Fruit fly (Drosophila melanogaster) whole organism, embryonic: ENCODE results near the gene P5CDh2.
A peak's percentile ranks its signal among the peaks of the same experiment; 100 is the strongest.

ENCODE experiments used
- Awh ChIP-seq: fragments of 200-800 bp; sonication (Bioruptor generic); IDR thresholded peaks from 2 replicates; pipeline ENCODE4, ENCODE4 v1.3.6; 2022; ENCODE audit warnings: missing biosample characterization, missing genetic modification characterization
- Blimp-1 ChIP-seq: fragments of 200-800 bp; sonication (Bioruptor generic); optimal IDR thresholded peaks from 3 replicates; lab custom pipeline; 2018; ENCODE audit warnings: missing biosample characterization, missing genetic modification characterization, mild to moderate bottlenecking, moderate library complexity, missing genetic modification reagents
- CG11456 ChIP-seq: fragments of 200-800 bp; sonication (Bioruptor generic); IDR thresholded peaks from 3 replicates; pipeline ENCODE4 v1.3.6; 2022; ENCODE audit warnings: missing biosample characterization, missing genetic modification characterization
- CG13424 ChIP-seq: fragments of 200-800 bp; sonication (Bioruptor generic); optimal IDR thresholded peaks from 2 replicates; lab custom pipeline; 2019; ENCODE audit warnings: missing biosample characterization, mild to moderate bottlenecking, missing genetic modification characterization, moderate library complexity
- CG15479 ChIP-seq: fragments of 200-800 bp; sonication (Bioruptor generic); optimal IDR thresholded peaks from 3 replicates; lab custom pipeline; 2019; ENCODE audit warnings: missing biosample characterization, mild to moderate bottlenecking, missing genetic modification characterization, moderate library complexity
- CG1603 ChIP-seq: fragments of 200-800 bp; sonication (Bioruptor generic); optimal IDR thresholded peaks from 2 replicates; lab custom pipeline; 2019; ENCODE audit warnings: missing biosample characterization, mild to moderate bottlenecking, missing genetic modification characterization, moderate library complexity
- CG18599 ChIP-seq: fragments of 200-800 bp; sonication (Bioruptor generic); optimal IDR thresholded peaks from 3 replicates; lab custom pipeline; 2017; ENCODE audit warnings: missing biosample characterization, missing genetic modification characterization, mild to moderate bottlenecking, moderate library complexity, missing genetic modification reagents
- CG2712 ChIP-seq: fragments of 200-800 bp; optimal IDR thresholded peaks from 3 replicates; lab custom pipeline; 2019; ENCODE audit warnings: missing biosample characterization, mild to moderate bottlenecking, missing genetic modification characterization, moderate library complexity
- CG31365 ChIP-seq: fragments of 200-800 bp; sonication (Bioruptor generic); optimal IDR thresholded peaks from 2 replicates; lab custom pipeline; 2018; ENCODE audit warnings: missing biosample characterization, mild to moderate bottlenecking, missing genetic modification characterization
- CG32532 ChIP-seq: fragments of 200-800 bp; sonication (Bioruptor generic); IDR thresholded peaks from 2 replicates; pipeline ENCODE4 v1.3.6; 2022; ENCODE audit warnings: missing biosample characterization, missing genetic modification characterization
- CG32772 ChIP-seq: fragments of 200-800 bp; sonication (Bioruptor generic); IDR thresholded peaks from 2 replicates; pipeline ENCODE4 v1.3.6; 2022; ENCODE audit warnings: missing biosample characterization, missing genetic modification characterization
- CG33213 ChIP-seq: fragments of 200-800 bp; sonication (Bioruptor generic); optimal IDR thresholded peaks from 3 replicates; lab custom pipeline; 2016; ENCODE audit warnings: missing biosample characterization, missing genetic modification characterization
- CG3995 ChIP-seq: fragments of 200-800 bp; sonication (Bioruptor generic); optimal IDR thresholded peaks from 3 replicates; lab custom pipeline; 2016; ENCODE audit warnings: missing biosample characterization, missing genetic modification characterization
- CG4360 ChIP-seq: fragments of 200-800 bp; sonication (Bioruptor generic); IDR thresholded peaks from 2 replicates; pipeline ENCODE4 v1.3.6; 2022; ENCODE audit warnings: missing biosample characterization, missing genetic modification characterization
- CG43689 ChIP-seq: fragments of 200-800 bp; sonication (Bioruptor generic); IDR thresholded peaks from 2 replicates; pipeline ENCODE4 v1.3.6; 2022; ENCODE audit warnings: missing biosample characterization, missing genetic modification characterization
- CG7372 ChIP-seq: fragments of 200-800 bp; sonication (Bioruptor generic); IDR thresholded peaks from 2 replicates; pipeline ENCODE4 v1.3.6; 2022; ENCODE audit warnings: missing biosample characterization, missing genetic modification characterization
- CG7556 ChIP-seq: fragments of 200-800 bp; sonication (Bioruptor generic); optimal IDR thresholded peaks from 2 replicates; lab custom pipeline; 2017; ENCODE audit warnings: missing biosample characterization, mild to moderate bottlenecking, missing genetic modification characterization
- CG9609 ChIP-seq: fragments of 200-800 bp; sonication (Bioruptor generic); optimal IDR thresholded peaks from 3 replicates; lab custom pipeline; 2016; ENCODE audit warnings: missing biosample characterization, missing genetic modification characterization
- Chrac-16 ChIP-seq: fragments of 200-800 bp; sonication (Bioruptor generic); optimal IDR thresholded peaks from 3 replicates; lab custom pipeline; 2016; ENCODE audit warnings: missing biosample characterization, missing genetic modification characterization
- Dll ChIP-seq: fragments of 200-800 bp; sonication (Bioruptor generic); IDR thresholded peaks from 4 replicates; pipeline ENCODE4 v1.3.6; 2022; ENCODE audit warnings: missing biosample characterization, missing genetic modification characterization; ENCODE audit not compliant: partially characterized antibody
- Dp ChIP-seq: fragments of 200-800 bp; sonication (Bioruptor generic); optimal IDR thresholded peaks from 2 replicates; lab custom pipeline; 2018; ENCODE audit warnings: missing biosample characterization, mild to moderate bottlenecking, missing genetic modification characterization, moderate library complexity
- E2f1 ChIP-seq: fragments of 200-800 bp; sonication (Bioruptor generic); IDR thresholded peaks from 2 replicates; pipeline ENCODE4 v1.3.6; 2022; ENCODE audit warnings: missing biosample characterization, missing genetic modification characterization
- Fer2 ChIP-seq: fragments of 200-800 bp; sonication (Bioruptor generic); optimal IDR thresholded peaks from 2 replicates; lab custom pipeline; 2018; ENCODE audit warnings: missing biosample characterization, mild to moderate bottlenecking, missing genetic modification characterization, moderate library complexity
- Fer3 ChIP-seq: fragments of 200-800 bp; sonication (Bioruptor generic); optimal IDR thresholded peaks from 2 replicates; lab custom pipeline; 2018; ENCODE audit warnings: missing biosample characterization, mild to moderate bottlenecking, missing genetic modification characterization, moderate library complexity
- HLH4C ChIP-seq: fragments of 200-800 bp; sonication (Bioruptor generic); IDR thresholded peaks from 3 replicates; pipeline ENCODE4 v1.3.6; 2022; ENCODE audit warnings: missing biosample characterization, missing genetic modification characterization; ENCODE audit not compliant: partially characterized antibody
- Hr78 ChIP-seq, 2 experiments: fragments of 200-800 bp in 1 of 2; fragments of >200 bp in 1 of 2; sonication (Bioruptor generic) in 1 of 2; optimal IDR thresholded peaks; 2 replicates each; lab custom pipeline; 2017 to 2019; ENCODE audit warnings: missing biosample characterization in 2 of 2, missing genetic modification characterization in 2 of 2, mild to moderate bottlenecking in 1 of 2, moderate library complexity in 1 of 2
- Meics ChIP-seq: fragments of 200-800 bp; sonication (Bioruptor generic); optimal IDR thresholded peaks from 2 replicates; lab custom pipeline; 2017; ENCODE audit warnings: missing biosample characterization, mild to moderate bottlenecking, missing genetic modification characterization
- Oli ChIP-seq: fragments of 200-800 bp; sonication (Bioruptor generic); optimal IDR thresholded peaks from 2 replicates; lab custom pipeline; 2018; ENCODE audit warnings: missing biosample characterization, mild to moderate bottlenecking, missing genetic modification characterization, moderate library complexity
- Xrp1 ChIP-seq: fragments of 200-800 bp; sonication (Bioruptor generic); IDR thresholded peaks from 2 replicates; pipeline ENCODE4 v1.3.6; 2022; ENCODE audit warnings: missing biosample characterization, missing genetic modification characterization
- al ChIP-seq: fragments of 200-800 bp; sonication (Bioruptor generic); IDR thresholded peaks from 2 replicates; pipeline ENCODE4 v1.3.6; 2022; ENCODE audit warnings: missing biosample characterization, missing genetic modification characterization
- bowl ChIP-seq: fragments of 200-800 bp; sonication (Bioruptor generic); IDR thresholded peaks from 2 replicates; pipeline ENCODE4 v1.3.6; 2022; ENCODE audit warnings: missing biosample characterization, missing genetic modification characterization
- dan ChIP-seq: fragments of 200-800 bp; sonication (Bioruptor generic); IDR thresholded peaks from 2 replicates; pipeline ENCODE4 v1.3.6; 2022; ENCODE audit warnings: missing biosample characterization, missing genetic modification characterization
- fu2 ChIP-seq: fragments of 200-800 bp; sonication (Bioruptor generic); optimal IDR thresholded peaks from 2 replicates; lab custom pipeline; 2016; ENCODE audit warnings: missing biosample characterization, missing genetic modification characterization
- grau ChIP-seq: fragments of 200-800 bp; optimal IDR thresholded peaks from 3 replicates; lab custom pipeline; 2019; ENCODE audit warnings: missing biosample characterization, mild to moderate bottlenecking, missing genetic modification characterization, moderate library complexity
- ham ChIP-seq: fragments of 200-800 bp; sonication (Bioruptor generic); IDR thresholded peaks from 2 replicates; pipeline ENCODE4 v1.3.6; 2022; ENCODE audit warnings: missing biosample characterization, missing genetic modification characterization
- kni ChIP-seq: fragments of 200-800 bp; sonication (Bioruptor generic); optimal IDR thresholded peaks from 3 replicates; lab custom pipeline; 2017; ENCODE audit warnings: mild to moderate bottlenecking, missing biosample characterization, missing genetic modification reagents, missing genetic modification characterization
- lmd ChIP-seq: fragments of 200-800 bp; sonication (Bioruptor generic); IDR thresholded peaks from 2 replicates; pipeline ENCODE4 v1.3.6; 2022; ENCODE audit warnings: missing biosample characterization, missing genetic modification characterization
- pnt ChIP-seq: fragments of 200-800 bp; sonication (Bioruptor generic); optimal IDR thresholded peaks from 3 replicates; lab custom pipeline; 2016; ENCODE audit warnings: missing biosample characterization, missing genetic modification characterization
- tll ChIP-seq, 2 experiments: fragments of 200-800 bp in 1 of 2; fragments of >200 bp in 1 of 2; sonication (Bioruptor generic) in 1 of 2; optimal IDR thresholded peaks; 2 replicates each; lab custom pipeline; 2017 to 2019; ENCODE audit warnings: missing biosample characterization in 2 of 2, missing genetic modification characterization in 2 of 2, mild to moderate bottlenecking in 1 of 2, moderate library complexity in 1 of 2
- toy ChIP-seq: fragments of 200-800 bp; sonication (Bioruptor generic); IDR thresholded peaks from 2 replicates; pipeline ENCODE4 v1.3.6; 2022; ENCODE audit warnings: missing biosample characterization, missing genetic modification characterization
- twi ChIP-seq: fragments of 200-800 bp; optimal IDR thresholded peaks from 2 replicates; lab custom pipeline; 2019; ENCODE audit warnings: missing biosample characterization, mild to moderate bottlenecking, missing genetic modification characterization, moderate library complexity
- vnd ChIP-seq: fragments of 200-800 bp; sonication (Bioruptor generic); IDR thresholded peaks from 3 replicates; pipeline ENCODE4 v1.3.6; 2022; ENCODE audit warnings: missing biosample characterization, missing genetic modification characterization; ENCODE audit not compliant: partially characterized antibody
- yki ChIP-seq: fragments of >200 bp; optimal IDR thresholded peaks from 3 replicates; lab custom pipeline; 2018
- zen ChIP-seq: fragments of 200-800 bp; sonication (Bioruptor generic); optimal IDR thresholded peaks from 3 replicates; lab custom pipeline; 2018; ENCODE audit warnings: missing biosample characterization, mild to moderate bottlenecking, missing genetic modification characterization, moderate library complexity

P5CDh2 gene

DNA sequence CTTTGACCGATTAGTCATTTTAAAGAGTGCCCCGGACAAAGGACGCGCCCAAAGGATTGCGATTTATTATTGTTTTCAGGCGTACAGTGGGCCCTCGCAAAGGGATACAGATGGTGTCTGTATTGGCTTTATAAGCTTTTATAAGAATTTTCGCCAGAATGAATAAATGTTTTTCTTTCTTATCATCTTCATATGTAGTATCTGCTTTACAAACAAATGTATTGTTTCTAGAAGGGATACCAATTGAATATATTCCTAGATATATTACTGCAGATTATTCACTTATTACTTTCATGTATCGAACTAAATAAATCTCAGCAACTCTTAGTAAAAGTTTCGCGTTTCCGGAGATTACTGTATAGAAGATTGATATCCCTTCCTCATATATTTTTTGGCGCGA, 20.2 kb upstream of the P5CDh2 start (continued):
- peak; percentile 79 for TF ChIP-seq grau (tag; lab: Kevin White, UChicago)

DNA sequence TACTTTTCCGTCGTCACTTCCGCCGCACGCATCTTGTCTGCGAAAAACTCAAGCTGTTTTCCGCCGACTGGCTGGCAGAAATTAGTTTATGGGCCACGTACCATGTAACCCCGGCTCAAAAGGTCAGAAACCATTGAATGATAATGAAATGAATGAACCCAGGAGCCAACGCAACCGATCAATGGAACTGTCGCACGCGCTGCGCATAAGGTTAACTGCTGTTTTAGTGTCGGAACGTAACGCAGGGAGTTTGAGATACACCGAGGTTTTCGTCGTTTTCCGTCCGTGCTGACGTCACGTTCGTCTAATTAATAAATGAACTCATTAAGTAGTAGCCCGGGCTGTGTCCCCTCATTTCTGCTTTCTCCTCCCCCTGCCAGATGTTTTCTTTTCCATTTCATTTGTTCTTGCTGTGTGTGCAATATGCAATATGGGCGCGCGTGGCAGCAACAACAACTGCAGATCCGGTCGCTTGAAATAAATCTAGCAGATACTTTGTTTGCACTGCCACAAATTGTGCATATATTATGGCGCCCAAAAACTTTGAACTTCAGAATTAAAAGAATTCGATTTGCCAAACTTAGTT, 19.4 kb upstream of the P5CDh2 start:
- TF ChIP-seq twi (peak; percentile 58), CG32532 (no peak), Meics (GFP tag; lab: Kevin White, UChicago) (no peak), CG7556 (GFP tag; lab: Kevin White, UChicago) (no peak), toy (GFP tag; lab: Robert Waterston, UW) (no peak), CG32772 (GFP tag; lab: Robert Waterston, UW) (no peak), CG4360 (GFP tag; lab: Robert Waterston, UW) (peak; percentile 66), tll (GFP tag; optimal IDR thresholded peaks at IDR 0.05; lab: Kevin White, UChicago) (peak in 1 of 2 experiments; percentile 0), CG3995 (no peak), CG1603 (no peak), CG11456 (0 out of 3 replicates have a peak, but pooled peaks have one; percentile 27), ham (GFP tag; lab: Robert Waterston, UW) (no peak), bowl (GFP tag; lab: Robert Waterston, UW) (no peak), Fer2 (tag; lab: Kevin White, UChicago) (no peak), HLH4C (GFP tag; lab: Robert Waterston, UW) (no peak), Fer3 (tag; lab: Kevin White, UChicago) (no peak), zen (tag; lab: Kevin White, UChicago) (peak; percentile 11), al (GFP tag; lab: Robert Waterston, UW) (no peak), pnt (no peak), Oli (peak; percentile 20), CG43689 (GFP tag; lab: Robert Waterston, UW) (no peak), Dp (GFP tag; lab: Kevin White, UChicago) (no peak), CG18599 (GFP tag; lab: Kevin White, UChicago) (no peak), fu2 (GFP tag; lab: Kevin White, UChicago) (no peak), CG15479 (GFP tag; lab: Kevin White, UChicago) (peak; percentile 8), dan (GFP tag; lab: Robert Waterston, UW) (no peak), lmd (GFP tag; lab: Robert Waterston, UW) (no peak), vnd (GFP tag; lab: Robert Waterston, UW) (no peak), CG2712 (no peak), Dll (GFP tag; lab: Robert Waterston, UW) (0 out of 4 replicates have a peak, but pooled peaks have one; percentile 16), Chrac-16 (GFP tag; lab: Kevin White, UChicago) (no peak), Xrp1 (GFP tag; lab: Robert Waterston, UW) (0 out of 2 replicates have a peak, but pooled peaks have one; percentile 8), CG13424 (tag; lab: Kevin White, UChicago) (no peak), CG33213 (GFP tag; lab: Kevin White, UChicago) (no peak), E2f1 (GFP tag; lab: Robert Waterston, UW) (no peak), CG31365 (tag; lab: Kevin White, UChicago) (no peak), CG9609 (GFP tag; lab: Kevin White, UChicago) (no peak), Awh (GFP tag; lab: Robert Waterston, UW) (peak; percentile 44; the same call in 1 of the 2 replicates), Hr78 (GFP tag; optimal IDR thresholded peaks at IDR 0.05; lab: Kevin White, UChicago) (peak in 1 of 2 experiments; percentile 62), CG7372 (no peak), Blimp-1 (GFP tag; lab: Kevin White, UChicago) (peak; percentile 52), kni (GFP tag; lab: Kevin White, UChicago) (peak; percentile 53), yki (no peak)
